Fruit fly (Drosophila melanogaster): ENCODE measurements around the gene tal-2A.
A peak's percentile ranks its signal among the peaks of the same experiment; 100 is the strongest.

tal-2A gene

dm6 chr3R:13793979-13794665, 18.8 kb upstream of the tal-2A start (continued):
- TF ChIP-seq gcm (GFP tag; optimal IDR thresholded peaks at IDR 0.05) (peak; percentile 71), sna (GFP tag; IDR thresholded peaks at IDR 0.05; ENCODE audit: partially characterized antibody) (no peak), CG10147 (GFP tag; optimal IDR thresholded peaks at IDR 0.05) (peak; percentile 27), kah (GFP tag; optimal IDR thresholded peaks at IDR 0.05) (peak; percentile 13), Nf-YB (GFP tag; optimal IDR thresholded peaks at IDR 0.05) (peak; percentile 29), CG3847 (GFP tag; IDR thresholded peaks at IDR 0.05) (peak; percentile 18; the same call in 1 of the 2 replicates), fd102C (GFP tag; optimal IDR thresholded peaks at IDR 0.05) (no peak), CG16863 (GFP tag; optimal IDR thresholded peaks at IDR 0.05) (no peak), CG17802 (tag; optimal IDR thresholded peaks at IDR 0.05) (peak; percentile 38), lab (GFP tag; optimal IDR thresholded peaks at IDR 0.05) (peak; percentile 59), bcd (GFP tag; optimal IDR thresholded peaks at IDR 0.05) (peak; percentile 52), CG3407 (GFP tag; optimal IDR thresholded peaks at IDR 0.05) (peak; percentile 74), btn (GFP tag; optimal IDR thresholded peaks at IDR 0.05) (no peak), CG14050 (GFP tag; IDR thresholded peaks at IDR 0.05) (peak; percentile 33; the same call in 2 of the 3 replicates), hbn (GFP tag; IDR thresholded peaks at IDR 0.05; ENCODE audit: partially characterized antibody) (no peak), ewg (GFP tag; optimal IDR thresholded peaks at IDR 0.05) (peak; percentile 75), Nf-YA (GFP tag; IDR thresholded peaks at IDR 0.05) (0 out of 2 replicates have a peak, but pooled peaks have one; percentile 24), CG30403 (GFP tag; optimal IDR thresholded peaks at IDR 0.05) (peak; percentile 67), cwo (GFP tag; optimal IDR thresholded peaks at IDR 0.05) (no peak), tap (tag; optimal IDR thresholded peaks at IDR 0.05) (peak; percentile 39), Sox102F (GFP tag; optimal IDR thresholded peaks at IDR 0.05) (peak; percentile 88), da (GFP tag; optimal IDR thresholded peaks at IDR 0.05) (no peak), slbo (GFP tag; IDR thresholded peaks at IDR 0.05) (peak; percentile 37; the same call in 1 of the 2 replicates), dmrt99B (tag; optimal IDR thresholded peaks at IDR 0.05) (peak; percentile 82), Opbp (GFP tag; IDR thresholded peaks at IDR 0.05; ENCODE audit: partially characterized antibody) (no peak), ab (GFP tag; optimal IDR thresholded peaks at IDR 0.05) (no peak), abd-A (tag; optimal IDR thresholded peaks at IDR 0.05) (no peak), onecut (GFP tag; IDR thresholded peaks at IDR 0.05) (peak; percentile 61), CG6683 (GFP tag; optimal IDR thresholded peaks at IDR 0.05) (no peak), CG7556 (GFP tag; optimal IDR thresholded peaks at IDR 0.05) (peak; percentile 71), ash1 (GFP tag; optimal IDR thresholded peaks at IDR 0.05) (no peak), CG14441 (GFP tag; IDR thresholded peaks at IDR 0.05) (no peak), rib (GFP tag; IDR thresholded peaks at IDR 0.05) (no peak), Mes4 (GFP tag; optimal IDR thresholded peaks at IDR 0.05) (no peak), bigmax (GFP tag; optimal IDR thresholded peaks at IDR 0.05) (no peak), Hsf (GFP tag; optimal IDR thresholded peaks at IDR 0.05) (peak; percentile 36), nom (GFP tag; optimal IDR thresholded peaks at IDR 0.05) (no peak), CG7372 (GFP tag; IDR thresholded peaks at IDR 0.05) (no peak), p53 (GFP tag; optimal IDR thresholded peaks at IDR 0.05) (no peak), Rx (GFP tag; IDR thresholded peaks at IDR 0.05) (peak; percentile 33; the same call in 1 of the 2 replicates), CG18476 (GFP tag; optimal IDR thresholded peaks at IDR 0.05) (peak; percentile 4), nerfin-1 (tag; optimal IDR thresholded peaks at IDR 0.05) (peak; percentile 66), HLHmδ (GFP tag; optimal IDR thresholded peaks at IDR 0.05) (no peak), ems (GFP tag; optimal IDR thresholded peaks at IDR 0.05) (no peak), Taf1 (GFP tag; IDR thresholded peaks at IDR 0.05) (no peak), tin (GFP tag; optimal IDR thresholded peaks at IDR 0.05) (peak; percentile 34), tgo (GFP tag; IDR thresholded peaks at IDR 0.05) (peak; percentile 62), Sox100B (GFP tag; optimal IDR thresholded peaks at IDR 0.05) (peak; percentile 69), Hr78 (GFP tag; optimal IDR thresholded peaks at IDR 0.05) (peak in 1 of 2 experiments; percentile 67)

Data from whole organism, embryonic.